Worm (Caenorhabditis elegans): ENCODE data around the gene best-1.

ce11 chrIV:13078342-13078741, 31.2 kb downstream of the best-1 start:
- TF ChIP-seq ceh-39 (tag; optimal IDR thresholded peaks at IDR 0.05) (no peak), pha-4 (tag; optimal IDR thresholded peaks at IDR 0.05) (no peak), unc-62 (GFP tag; optimal IDR thresholded peaks at IDR 0.05) (no peak), nhr-28 (tag; optimal IDR thresholded peaks at IDR 0.05) (no peak), ces-1 (GFP tag; optimal IDR thresholded peaks at IDR 0.05) (no peak), unc-39 (tag; optimal IDR thresholded peaks at IDR 0.05) (no peak)

Data from whole organism, mixed stage, embryonic.